Fruit fly (Drosophila melanogaster) whole organism, prepupa: ENCODE results near the gene CG8460.

Source experiments
- Blimp-1 ChIP-seq: fragments of 200-800 bp; sonication (Bioruptor generic); optimal IDR thresholded peaks from 3 replicates; lab custom pipeline; 2017; ENCODE audit warnings: missing biosample characterization, missing genetic modification characterization, mild to moderate bottlenecking, moderate library complexity, missing genetic modification reagents
- CG10669 ChIP-seq: fragments of 200-800 bp; sonication (Bioruptor generic); optimal IDR thresholded peaks from 3 replicates; lab custom pipeline; 2018; ENCODE audit warnings: missing biosample characterization, mild to moderate bottlenecking, missing genetic modification characterization, moderate library complexity
- CG11762 ChIP-seq: fragments of 200-800 bp; sonication (Bioruptor generic); optimal IDR thresholded peaks from 3 replicates; lab custom pipeline; 2016; ENCODE audit warnings: missing biosample characterization, missing genetic modification characterization; ENCODE audit not compliant: insufficient read depth
- CG15336 ChIP-seq: fragments of 200-800 bp; sonication (Bioruptor generic); IDR thresholded peaks from 2 replicates; pipeline ENCODE4 v1.3.6; 2022; ENCODE audit warnings: missing biosample characterization, missing genetic modification characterization
- CG31627 ChIP-seq: fragments of 200-800 bp; sonication (Bioruptor generic); optimal IDR thresholded peaks from 3 replicates; lab custom pipeline; 2016; ENCODE audit warnings: missing biosample characterization, missing genetic modification characterization
- CG32006 ChIP-seq: fragments of 200-800 bp; sonication (Bioruptor generic); optimal IDR thresholded peaks from 3 replicates; lab custom pipeline; 2017; ENCODE audit warnings: missing biosample characterization, mild to moderate bottlenecking, missing genetic modification characterization
- CG34406 ChIP-seq: fragments of 200-800 bp; sonication (Bioruptor generic); optimal IDR thresholded peaks from 3 replicates; lab custom pipeline; 2016; ENCODE audit warnings: missing biosample characterization, missing genetic modification characterization
- CG6163 ChIP-seq: fragments of 200-800 bp; sonication (Bioruptor generic); IDR thresholded peaks from 3 replicates; pipeline ENCODE4 v1.3.6; 2022; ENCODE audit warnings: missing biosample characterization, missing genetic modification characterization
- CG6792 ChIP-seq: fragments of 200-800 bp; sonication (Bioruptor generic); optimal IDR thresholded peaks from 3 replicates; lab custom pipeline; 2016; ENCODE audit warnings: missing biosample characterization, missing genetic modification characterization
- CG8119 ChIP-seq: fragments of 200-800 bp; sonication (Bioruptor generic); IDR thresholded peaks from 3 replicates; pipeline ENCODE4 v1.3.6; 2022; ENCODE audit warnings: missing biosample characterization, missing genetic modification characterization
- CG8319 ChIP-seq: fragments of 200-800 bp; sonication (Bioruptor generic); optimal IDR thresholded peaks from 3 replicates; lab custom pipeline; 2016; ENCODE audit warnings: missing biosample characterization, missing genetic modification characterization
- CG9139 ChIP-seq: fragments of 200-800 bp; sonication (Bioruptor generic); optimal IDR thresholded peaks from 3 replicates; lab custom pipeline; 2017; ENCODE audit warnings: missing biosample characterization, mild to moderate bottlenecking, missing genetic modification characterization
- Eip75B ChIP-seq: fragments of 200-800 bp; sonication (Bioruptor generic); optimal IDR thresholded peaks from 3 replicates; lab custom pipeline; 2016; ENCODE audit warnings: missing biosample characterization, missing genetic modification characterization
- Eip78C ChIP-seq: fragments of 200-800 bp; sonication (Bioruptor generic); peaks from one replicate; lab custom pipeline; 2016; ENCODE audit warnings: missing biosample characterization, missing genetic modification characterization
- Ets21C ChIP-seq: fragments of 200-800 bp; sonication (Bioruptor generic); optimal IDR thresholded peaks from 3 replicates; lab custom pipeline; 2016; ENCODE audit warnings: missing biosample characterization, missing genetic modification characterization
- Hr38 ChIP-seq: sonication (Bioruptor generic); optimal IDR thresholded peaks from 2 replicates; lab custom pipeline; 2016; ENCODE audit warnings: missing biosample characterization, missing genetic modification characterization
- Hr39 ChIP-seq: fragments of 200-800 bp; sonication (Bioruptor generic); optimal IDR thresholded peaks from 2 replicates; lab custom pipeline; 2016; ENCODE audit warnings: missing biosample characterization, missing genetic modification characterization
- Hr4 ChIP-seq: fragments of 200-800 bp; sonication (Bioruptor generic); optimal IDR thresholded peaks from 3 replicates; lab custom pipeline; 2016; ENCODE audit warnings: missing biosample characterization, missing genetic modification characterization
- Lpt ChIP-seq: fragments of 200-800 bp; sonication (Bioruptor generic); optimal IDR thresholded peaks from 3 replicates; lab custom pipeline; 2016; ENCODE audit warnings: missing biosample characterization, missing genetic modification characterization
- OdsH ChIP-seq: fragments of 200-800 bp; sonication (Bioruptor generic); optimal IDR thresholded peaks from 3 replicates; lab custom pipeline; 2016; ENCODE audit warnings: missing biosample characterization, missing genetic modification characterization
- Sox14 ChIP-seq: fragments of 200-800 bp; sonication (Bioruptor generic); optimal IDR thresholded peaks from 3 replicates; lab custom pipeline; 2016; ENCODE audit warnings: missing biosample characterization, missing genetic modification characterization
- Sox15 ChIP-seq: fragments of 200-800 bp; sonication (Bioruptor generic); optimal IDR thresholded peaks from 3 replicates; lab custom pipeline; 2016; ENCODE audit warnings: missing biosample characterization, missing genetic modification characterization
- dac ChIP-seq: fragments of 200-800 bp; sonication (Bioruptor generic); optimal IDR thresholded peaks from 2 replicates; lab custom pipeline; 2017; ENCODE audit warnings: missing biosample characterization, mild to moderate bottlenecking, missing genetic modification characterization
- esn ChIP-seq: fragments of 200-800 bp; sonication (Bioruptor generic); optimal IDR thresholded peaks from 2 replicates; lab custom pipeline; 2016; ENCODE audit warnings: missing biosample characterization, mild to moderate bottlenecking, missing genetic modification characterization, moderate library complexity
- fd59A ChIP-seq: fragments of 200-800 bp; sonication (Bioruptor generic); optimal IDR thresholded peaks from 2 replicates; lab custom pipeline; 2017; ENCODE audit warnings: missing biosample characterization, mild to moderate bottlenecking, missing genetic modification characterization, missing genetic modification reagents
- fd85E ChIP-seq: fragments of 200-800 bp; sonication (Bioruptor generic); optimal IDR thresholded peaks from 3 replicates; lab custom pipeline; 2016; ENCODE audit warnings: missing biosample characterization, missing genetic modification characterization
- fkh ChIP-seq: fragments of 200-800 bp; sonication (Bioruptor generic); optimal IDR thresholded peaks from 3 replicates; lab custom pipeline; 2017; ENCODE audit warnings: missing biosample characterization, mild to moderate bottlenecking, missing genetic modification characterization, moderate library complexity
- net ChIP-seq: fragments of 200-800 bp; sonication (Bioruptor generic); optimal IDR thresholded peaks from 3 replicates; lab custom pipeline; 2016; ENCODE audit warnings: missing biosample characterization, missing genetic modification characterization
- pdm3 ChIP-seq: fragments of 200-800 bp; sonication (Bioruptor generic); optimal IDR thresholded peaks from 3 replicates; lab custom pipeline; 2016; ENCODE audit warnings: missing biosample characterization, missing genetic modification characterization
- salr ChIP-seq, 2 experiments: fragments of 200-800 bp; sonication (Bioruptor generic); optimal IDR thresholded peaks; 3 replicates each; lab custom pipeline; 2016 to 2018; ENCODE audit warnings: missing biosample characterization in 2 of 2, missing genetic modification characterization in 2 of 2, mild to moderate bottlenecking in 1 of 2
- spab ChIP-seq: fragments of 200-800 bp; sonication (Bioruptor generic); optimal IDR thresholded peaks from 2 replicates; lab custom pipeline; 2017; ENCODE audit warnings: missing biosample characterization, mild to moderate bottlenecking, missing genetic modification characterization, missing genetic modification reagents
- ss ChIP-seq, 2 experiments: fragments of 200-800 bp; sonication (Bioruptor generic); optimal IDR thresholded peaks; 2 replicates in 1 of 2; 3 replicates in 1 of 2; lab custom pipeline; 2017 to 2018; ENCODE audit warnings: mild to moderate bottlenecking in 2 of 2, missing biosample characterization in 2 of 2, missing genetic modification characterization in 2 of 2, moderate library complexity in 1 of 2
- svp ChIP-seq: fragments of 200-800 bp; sonication (Bioruptor generic); peaks from one replicate; lab custom pipeline; 2016; ENCODE audit warnings: missing biosample characterization, missing genetic modification characterization
- vri ChIP-seq: fragments of 200-800 bp; sonication (Bioruptor generic); optimal IDR thresholded peaks from 3 replicates; lab custom pipeline; 2016; ENCODE audit warnings: missing biosample characterization, mild to moderate bottlenecking, missing genetic modification characterization

The CG8460 gene

dm6 chr2L:8168075-8168474 lies 28.9 kb upstream of the CG8460 start (continued):
- TF ChIP-seq dac (GFP tag; lab: Kevin White, UChicago): no peak
- TF ChIP-seq CG34406: no peak
- no peak for TF ChIP-seq fd85E
- no peak for TF ChIP-seq Ets21C (GFP tag; lab: Kevin White, UChicago)
- peak; percentile 53 for TF ChIP-seq Hr4 (GFP tag; lab: Kevin White, UChicago)
- TF ChIP-seq spab (GFP tag; lab: Kevin White, UChicago): no peak
- no peak for TF ChIP-seq esn
- TF ChIP-seq CG32006 (GFP tag; lab: Kevin White, UChicago): peak; percentile 64
- TF ChIP-seq Sox14 (GFP tag; lab: Kevin White, UChicago): no peak
- no peak for TF ChIP-seq CG6792 (GFP tag; lab: Kevin White, UChicago)
- TF ChIP-seq Eip78C (GFP tag; lab: Kevin White, UChicago): peak; percentile 56
- no peak for TF ChIP-seq Sox15 (GFP tag; lab: Kevin White, UChicago)
- TF ChIP-seq fkh (GFP tag; lab: Kevin White, UChicago): no peak
- peak; percentile 16 for TF ChIP-seq pdm3
- TF ChIP-seq Lpt (GFP tag; lab: Kevin White, UChicago): no peak
- no peak for TF ChIP-seq CG8319
- no peak for TF ChIP-seq CG10669 (GFP tag; lab: Kevin White, UChicago)
- no peak for TF ChIP-seq Blimp-1 (GFP tag; lab: Kevin White, UChicago)
- no peak for TF ChIP-seq ss (GFP tag; optimal IDR thresholded peaks at IDR 0.05; lab: Kevin White, UChicago)
- TF ChIP-seq Hr38 (GFP tag; lab: Kevin White, UChicago): no peak

dm6 chr2L:8170600-8171182 lies 26.3 kb upstream of the CG8460 start:
- TF ChIP-seq CG9139 (no peak), salr (GFP tag; optimal IDR thresholded peaks at IDR 0.05; lab: Kevin White, UChicago) (no peak), CG6792 (GFP tag; lab: Kevin White, UChicago) (no peak), CG8119 (no peak), esn (no peak), CG8319 (no peak)

- TF ChIP-seq Hr39 (no peak), CG15336 (GFP tag; lab: Robert Waterston, UW) (peak; percentile 23; the same call in 1 of the 2 replicates), fd59A (GFP tag; lab: Kevin White, UChicago) (no peak), CG32006 (GFP tag; lab: Kevin White, UChicago) (no peak), CG11762 (no peak), net (GFP tag; lab: Kevin White, UChicago) (no peak), svp (GFP tag; lab: Kevin White, UChicago) (no peak), CG6163 (GFP tag; lab: Robert Waterston, UW) (0 out of 3 replicates have a peak, but pooled peaks have one; percentile 44), Sox14 (GFP tag; lab: Kevin White, UChicago) (peak; percentile 24)
- TF ChIP-seq, all 60 proteins: peak for 3
Observed at dm6 chr2L:8171544-8171943, 25.4 kb upstream of the CG8460 start.

- TF ChIP-seq Eip75B (GFP tag; lab: Kevin White, UChicago): no peak
- TF ChIP-seq Hr4 (GFP tag; lab: Kevin White, UChicago): no peak
- no peak for TF ChIP-seq ss (GFP tag; optimal IDR thresholded peaks at IDR 0.05; lab: Kevin White, UChicago)
Observed at dm6 chr2L:8185008-8185407, 12.0 kb upstream of the CG8460 start.

dm6 chr2L:8190681-8191080 lies 6.3 kb upstream of the CG8460 start, which contains the start of gene CG34134:
Gene CG34134, minus strand, starts transcription at chr2L:8190781.
- TF ChIP-seq Ets21C (GFP tag; lab: Kevin White, UChicago) (no peak), vri (GFP tag; lab: Kevin White, UChicago) (no peak), salr (GFP tag; optimal IDR thresholded peaks at IDR 0.05; lab: Kevin White, UChicago) (no peak), pdm3 (no peak), net (GFP tag; lab: Kevin White, UChicago) (no peak), spab (GFP tag; lab: Kevin White, UChicago) (no peak), CG31627 (GFP tag; lab: Kevin White, UChicago) (no peak), CG32006 (GFP tag; lab: Kevin White, UChicago) (no peak), Hr39 (no peak), OdsH (GFP tag; lab: Kevin White, UChicago) (no peak), CG11762 (no peak)
